Fruit fly (Drosophila melanogaster): Measurements from ENCODE around the gene MTA1-like.

The MTA1-like gene

DNA sequence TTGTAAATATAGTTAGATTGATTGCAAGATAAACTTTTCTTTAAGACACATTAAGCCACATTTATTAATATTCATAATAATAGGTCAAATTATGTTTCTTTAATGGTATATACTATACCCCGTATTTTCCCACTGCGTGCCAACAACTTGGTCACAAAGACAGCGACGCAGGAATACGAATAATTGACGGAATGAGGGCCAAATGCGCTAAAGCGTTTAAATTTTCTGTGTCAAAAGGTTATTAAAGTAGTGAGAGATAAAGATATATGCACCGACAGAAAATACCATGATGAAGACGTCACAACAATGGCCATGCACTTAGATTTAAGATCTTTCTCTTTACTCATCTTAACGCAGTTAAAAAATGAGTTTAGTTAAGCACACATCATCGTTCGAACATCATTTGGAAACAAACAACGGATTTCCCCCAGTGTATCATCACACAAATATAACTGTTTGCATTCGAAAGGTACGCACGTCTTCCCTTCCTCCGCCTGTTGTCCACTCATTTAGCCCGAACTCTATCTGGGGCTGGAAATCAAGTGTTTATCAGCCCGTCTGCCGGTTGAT, 28.1 kb downstream of the MTA1-like start (continued):
- peak; percentile 15; the same call in 1 of the 2 replicates for TF ChIP-seq wor (GFP tag; IDR thresholded peaks at IDR 0.05)
- TF ChIP-seq Sry-δ (GFP tag; optimal IDR thresholded peaks at IDR 0.05): no peak
- TF ChIP-seq CG9215 (GFP tag; IDR thresholded peaks at IDR 0.05): no peak
- no peak for TF ChIP-seq CG12071 (GFP tag; optimal IDR thresholded peaks at IDR 0.05)
- peak; percentile 29 for TF ChIP-seq wek (GFP tag; optimal IDR thresholded peaks at IDR 0.05)
- TF ChIP-seq CG10959 (GFP tag; IDR thresholded peaks at IDR 0.05): no peak
- TF ChIP-seq gro (GFP tag; optimal IDR thresholded peaks at IDR 0.05): peak; percentile 57
- peak; percentile 64 for TF ChIP-seq CG14667 (GFP tag; IDR thresholded peaks at IDR 0.05)
- TF ChIP-seq Spps (tag; optimal IDR thresholded peaks at IDR 0.05): no peak
- no peak for TF ChIP-seq Sin3A (optimal IDR thresholded peaks at IDR 0.05)
- peak; percentile 65 for TF ChIP-seq CG18599 (GFP tag; optimal IDR thresholded peaks at IDR 0.05)
- no peak for TF ChIP-seq CG7745 (tag; optimal IDR thresholded peaks at IDR 0.05)
- no peak for TF ChIP-seq cad (GFP tag; optimal IDR thresholded peaks at IDR 0.05)
- peak; percentile 52 for TF ChIP-seq crc (GFP tag; optimal IDR thresholded peaks at IDR 0.05)
- peak; percentile 68 for TF ChIP-seq H2.0 (GFP tag; IDR thresholded peaks at IDR 0.05)
- 0 out of 3 replicates have a peak, but pooled peaks have one; percentile 16 for TF ChIP-seq Dbx (GFP tag; IDR thresholded peaks at IDR 0.05)
- TF ChIP-seq CG17186 (GFP tag; optimal IDR thresholded peaks at IDR 0.05): no peak
- no peak for TF ChIP-seq psq (GFP tag; optimal IDR thresholded peaks at IDR 0.05)
- no peak for TF ChIP-seq CG4707 (GFP tag; optimal IDR thresholded peaks at IDR 0.05)
- TF ChIP-seq Sox102F (GFP tag; optimal IDR thresholded peaks at IDR 0.05): peak; percentile 73
- TF ChIP-seq pzg (GFP tag; optimal IDR thresholded peaks at IDR 0.05): no peak
- TF ChIP-seq CG15514 (GFP tag; optimal IDR thresholded peaks at IDR 0.05): peak; percentile 37
- TF ChIP-seq gsb-n (tag; optimal IDR thresholded peaks at IDR 0.05): peak; percentile 42
- no peak for TF ChIP-seq cas (GFP tag; IDR thresholded peaks at IDR 0.05)
- TF ChIP-seq CG1602 (GFP tag; optimal IDR thresholded peaks at IDR 0.05): peak; percentile 48
- TF ChIP-seq CG8765 (GFP tag; IDR thresholded peaks at IDR 0.05): no peak
- peak; percentile 64 for TF ChIP-seq Meics (GFP tag; optimal IDR thresholded peaks at IDR 0.05)
- TF ChIP-seq vvl (GFP tag; IDR thresholded peaks at IDR 0.05): peak; percentile 81
- TF ChIP-seq CG9437 (GFP tag; optimal IDR thresholded peaks at IDR 0.05): peak; percentile 76
- TF ChIP-seq YL-1 (GFP tag; optimal IDR thresholded peaks at IDR 0.05): no peak
- TF ChIP-seq repo (GFP tag; optimal IDR thresholded peaks at IDR 0.05): peak; percentile 46
- TF ChIP-seq Hmr (GFP tag; optimal IDR thresholded peaks at IDR 0.05): peak; percentile 59
- no peak for TF ChIP-seq CG31224 (GFP tag; IDR thresholded peaks at IDR 0.05)
- peak; percentile 79; the same call in 2 of the 3 replicates for TF ChIP-seq otp (GFP tag; IDR thresholded peaks at IDR 0.05)
- TF ChIP-seq usp (GFP tag; optimal IDR thresholded peaks at IDR 0.05): no peak
- TF ChIP-seq CG15601 (tag; optimal IDR thresholded peaks at IDR 0.05): peak; percentile 17
- TF ChIP-seq NC2α (GFP tag; optimal IDR thresholded peaks at IDR 0.05): no peak
- peak in 1 of 3 experiments; percentile 12 for TF ChIP-seq Stat92E (GFP tag; optimal IDR thresholded peaks at IDR 0.05)
- TF ChIP-seq stc (GFP tag; IDR thresholded peaks at IDR 0.05): peak; percentile 48; the same call in 1 of the 2 replicates
- peak; percentile 71 for TF ChIP-seq slbo (GFP tag; IDR thresholded peaks at IDR 0.05)
- TF ChIP-seq CG8089 (GFP tag; optimal IDR thresholded peaks at IDR 0.05): peak; percentile 54
- peak; percentile 70 for TF ChIP-seq Mes4 (GFP tag; optimal IDR thresholded peaks at IDR 0.05)
- TF ChIP-seq Six4 (GFP tag; optimal IDR thresholded peaks at IDR 0.05): peak; percentile 38
- TF ChIP-seq sug (tag; optimal IDR thresholded peaks at IDR 0.05): peak; percentile 13
- TF ChIP-seq row (GFP tag; IDR thresholded peaks at IDR 0.05): peak; percentile 71
- peak; percentile 10 for TF ChIP-seq HLHmδ (GFP tag; optimal IDR thresholded peaks at IDR 0.05)
- TF ChIP-seq da (GFP tag; optimal IDR thresholded peaks at IDR 0.05): peak; percentile 27
- TF ChIP-seq nom (GFP tag; optimal IDR thresholded peaks at IDR 0.05): no peak
- TF ChIP-seq nmo (GFP tag; optimal IDR thresholded peaks at IDR 0.05): peak; percentile 76
- peak; percentile 51; the same call in 1 of the 2 replicates for TF ChIP-seq CG9932 (GFP tag; IDR thresholded peaks at IDR 0.05)
- TF ChIP-seq ems (GFP tag; optimal IDR thresholded peaks at IDR 0.05): peak; percentile 52
